Fruit fly (Drosophila melanogaster): ENCODE results near the gene CG5026.

The CG5026 gene

dm6 chr3L:9011485-9012389 lies 43.4 kb downstream of the CG5026 start (continued):
- no peak for TF ChIP-seq CG15011 (GFP tag; optimal IDR thresholded peaks at IDR 0.05)
- no peak for TF ChIP-seq CG6791 (GFP tag; IDR thresholded peaks at IDR 0.05; ENCODE audit: partially characterized antibody)
- no peak for TF ChIP-seq Hmr (GFP tag; optimal IDR thresholded peaks at IDR 0.05)
- peak; percentile 87 for TF ChIP-seq CG16815 (GFP tag; optimal IDR thresholded peaks at IDR 0.05)
- TF ChIP-seq ase (GFP tag; IDR thresholded peaks at IDR 0.05): peak; percentile 66; the same call in 1 of the 3 replicates
- peak; percentile 71 for TF ChIP-seq Gsc (GFP tag; IDR thresholded peaks at IDR 0.05)
- peak; percentile 48; the same call in 1 of the 2 replicates for TF ChIP-seq E2f2 (GFP tag; IDR thresholded peaks at IDR 0.05)
- no peak for TF ChIP-seq pita (GFP tag; optimal IDR thresholded peaks at IDR 0.05)
- peak; percentile 38 for TF ChIP-seq Hmx (GFP tag; optimal IDR thresholded peaks at IDR 0.05)
- no peak for TF ChIP-seq CG18011 (GFP tag; optimal IDR thresholded peaks at IDR 0.05)
- TF ChIP-seq Lim3 (GFP tag; IDR thresholded peaks at IDR 0.05): no peak
- TF ChIP-seq esg (GFP tag; conservative IDR thresholded peaks at IDR 0.05): peak; percentile 69
- TF ChIP-seq nerfin-1 (tag; optimal IDR thresholded peaks at IDR 0.05): peak; percentile 54
- peak; percentile 38 for TF ChIP-seq Sry-δ (GFP tag; optimal IDR thresholded peaks at IDR 0.05)
- peak; percentile 67 for TF ChIP-seq CG5245 (GFP tag; optimal IDR thresholded peaks at IDR 0.05)
- TF ChIP-seq Deaf1 (tag; optimal IDR thresholded peaks at IDR 0.05): peak; percentile 61
- peak; percentile 84 for TF ChIP-seq gem (tag; optimal IDR thresholded peaks at IDR 0.05)
- TF ChIP-seq tap (tag; optimal IDR thresholded peaks at IDR 0.05): no peak
- peak; percentile 72 for TF ChIP-seq pb (GFP tag; optimal IDR thresholded peaks at IDR 0.05)
- TF ChIP-seq Rx (GFP tag; IDR thresholded peaks at IDR 0.05): peak; percentile 71
- no peak for TF ChIP-seq CG4854 (GFP tag; optimal IDR thresholded peaks at IDR 0.05)
- no peak for TF ChIP-seq CG30020 (tag; optimal IDR thresholded peaks at IDR 0.05)
- peak; percentile 79 for TF ChIP-seq CG2678 (tag; optimal IDR thresholded peaks at IDR 0.05)
- no peak for TF ChIP-seq CG7271 (tag; optimal IDR thresholded peaks at IDR 0.05)
- TF ChIP-seq z (GFP tag; IDR thresholded peaks at IDR 0.05): peak; percentile 48; the same call in 1 of the 3 replicates
- peak; percentile 24 for TF ChIP-seq CG14965 (GFP tag; optimal IDR thresholded peaks at IDR 0.05; ENCODE audit: borderline replicate concordance)
- TF ChIP-seq Dad (GFP tag; optimal IDR thresholded peaks at IDR 0.05): peak; percentile 45
- TF ChIP-seq gcm (GFP tag; optimal IDR thresholded peaks at IDR 0.05): peak; percentile 67
- TF ChIP-seq Chrac-16 (GFP tag; optimal IDR thresholded peaks at IDR 0.05): peak; percentile 74
- no peak for TF ChIP-seq Lpt (GFP tag; optimal IDR thresholded peaks at IDR 0.05)
- peak; percentile 57 for TF ChIP-seq CG8281 (tag; optimal IDR thresholded peaks at IDR 0.05)
- TF ChIP-seq CG11085 (GFP tag; IDR thresholded peaks at IDR 0.05): no peak
- no peak for TF ChIP-seq CG9797 (GFP tag; optimal IDR thresholded peaks at IDR 0.05)
- TF ChIP-seq dan (GFP tag; IDR thresholded peaks at IDR 0.05): peak; percentile 91
- TF ChIP-seq crp (GFP tag; optimal IDR thresholded peaks at IDR 0.05): peak in 1 of 2 experiments; percentile 8
- TF ChIP-seq CG15269 (tag; optimal IDR thresholded peaks at IDR 0.05): no peak
- TF ChIP-seq br (optimal IDR thresholded peaks at IDR 0.05): no peak
- peak; percentile 52 for TF ChIP-seq CG13123 (GFP tag; optimal IDR thresholded peaks at IDR 0.05)
- TF ChIP-seq shn (GFP tag; optimal IDR thresholded peaks at IDR 0.05): peak; percentile 46
- peak; percentile 16 for TF ChIP-seq CG11398 (GFP tag; optimal IDR thresholded peaks at IDR 0.05)
- peak; percentile 91 for TF ChIP-seq vvl (GFP tag; IDR thresholded peaks at IDR 0.05)
- no peak for TF ChIP-seq Doc3 (GFP tag; IDR thresholded peaks at IDR 0.05; ENCODE audit: partially characterized antibody)
- TF ChIP-seq tll (GFP tag; optimal IDR thresholded peaks at IDR 0.05): peak in 1 of 2 experiments; percentile 16
- TF ChIP-seq CG8478 (optimal IDR thresholded peaks at IDR 0.05): no peak
- peak; percentile 39 for TF ChIP-seq Nf-YB (GFP tag; optimal IDR thresholded peaks at IDR 0.05)
- no peak for TF ChIP-seq CG14860 (GFP tag; IDR thresholded peaks at IDR 0.05; ENCODE audit: partially characterized antibody)
- peak; percentile 28 for TF ChIP-seq ERR (GFP tag; optimal IDR thresholded peaks at IDR 0.05)
- no peak for TF ChIP-seq Sin3A (optimal IDR thresholded peaks at IDR 0.05)
- TF ChIP-seq MTF-1 (GFP tag; optimal IDR thresholded peaks at IDR 0.05; ENCODE audit: borderline replicate concordance): peak; percentile 44
